Worm (Caenorhabditis elegans) whole organism, young adult: ENCODE data around the gene bath-38.

Experiments used
- B0019.2 ChIP-seq: fragments of 200-800 bp; sonication (Bioruptor generic); conservative IDR thresholded peaks from 2 replicates; pipeline ENCODE4 v1.3.6; 2022; ENCODE audit warnings: missing genetic modification reagents, missing genetic modification characterization, missing compliant biosample characterization
- B0336.3 ChIP-seq: fragments of 200-800 bp; sonication (Bioruptor generic); IDR thresholded peaks from 2 replicates; pipeline ENCODE4 v1.3.6; 2022; ENCODE audit warnings: missing genetic modification characterization, missing compliant biosample characterization
- F37B4.10 ChIP-seq: fragments of 200-800 bp; sonication (Bioruptor generic); IDR thresholded peaks from 2 replicates; pipeline ENCODE4 v1.3.6; 2022; ENCODE audit warnings: missing genetic modification characterization, missing compliant biosample characterization
- F57A8.1 ChIP-seq: fragments of 200-800 bp; sonication (Bioruptor generic); optimal IDR thresholded peaks from 2 replicates; lab custom pipeline; 2018; ENCODE audit warnings: mild to moderate bottlenecking, missing genetic modification characterization, moderate library complexity, missing compliant biosample characterization
- K12H6.12 ChIP-seq: fragments of 200-800 bp; sonication (Bioruptor generic); optimal IDR thresholded peaks from 2 replicates; lab custom pipeline; 2018; ENCODE audit warnings: mild to moderate bottlenecking, missing genetic modification characterization, missing compliant biosample characterization
- Y53G8AR.9 ChIP-seq: fragments of 200-800 bp; sonication (Bioruptor generic); conservative IDR thresholded peaks from 2 replicates; pipeline ENCODE4 v1.3.6; 2022; ENCODE audit warnings: missing genetic modification reagents, missing genetic modification characterization, missing compliant biosample characterization
- aptf-2 ChIP-seq: fragments of 200-800 bp; sonication (Bioruptor generic); conservative IDR thresholded peaks from 2 replicates; pipeline ENCODE4 v1.3.6; 2022; ENCODE audit warnings: missing genetic modification reagents, missing genetic modification characterization, missing compliant biosample characterization
- attf-3 ChIP-seq: fragments of 200-800 bp; sonication (Bioruptor generic); conservative IDR thresholded peaks from 2 replicates; pipeline ENCODE4 v1.3.6; 2022; ENCODE audit warnings: missing genetic modification reagents, missing genetic modification characterization, missing compliant biosample characterization
- bed-2 ChIP-seq: fragments of 200-800 bp; sonication (Bioruptor generic); IDR thresholded peaks from 2 replicates; pipeline ENCODE4 v1.3.6; 2022; ENCODE audit warnings: missing genetic modification reagents, missing genetic modification characterization, missing compliant biosample characterization
- ccch-3 ChIP-seq: fragments of 200-800 bp; sonication (Bioruptor generic); optimal IDR thresholded peaks from 2 replicates; lab custom pipeline; 2018; ENCODE audit warnings: mild to moderate bottlenecking, missing genetic modification characterization, missing compliant biosample characterization
- cebp-2 ChIP-seq: fragments of 200-800 bp; sonication (Bioruptor generic); IDR thresholded peaks from 2 replicates; pipeline ENCODE4 v1.3.6; 2022; ENCODE audit warnings: missing genetic modification characterization, missing compliant biosample characterization
- ceh-79 ChIP-seq: sonication (generic microtip); optimal IDR thresholded peaks from 2 replicates; lab custom pipeline; 2017; ENCODE audit warnings: mild to moderate bottlenecking, missing genetic modification characterization, missing compliant biosample characterization
- chd-7 ChIP-seq: sonication (generic microtip); optimal IDR thresholded peaks from 2 replicates; lab custom pipeline; 2016; ENCODE audit warnings: mild to moderate bottlenecking, missing genetic modification characterization, moderate library complexity, missing compliant biosample characterization
- die-1 ChIP-seq: sonication (generic microtip); optimal IDR thresholded peaks from 2 replicates; lab custom pipeline; 2016; ENCODE audit warnings: missing genotype, mild to moderate bottlenecking, missing genetic modification characterization, missing compliant biosample characterization
- efl-1 ChIP-seq: fragments of 150-350 bp; optimal IDR thresholded peaks from 2 replicates; lab custom pipeline; 2014; ENCODE audit warnings: missing biosample characterization, missing genetic modification reagents, missing genetic modification characterization
- ets-4 ChIP-seq: fragments of 200-800 bp; sonication (Bioruptor generic); optimal IDR thresholded peaks from 2 replicates; lab custom pipeline; 2018; ENCODE audit warnings: mild to moderate bottlenecking, missing genetic modification characterization, missing compliant biosample characterization
- hmg-1.2 ChIP-seq: fragments of 200-800 bp; sonication (Bioruptor generic); IDR thresholded peaks from 2 replicates; pipeline ENCODE4 v1.3.6; 2022; ENCODE audit warnings: missing genetic modification reagents, missing genetic modification characterization, missing compliant biosample characterization
- hmg-20 ChIP-seq: fragments of 200-800 bp; sonication (Bioruptor generic); IDR thresholded peaks from 2 replicates; pipeline ENCODE4 v1.3.6; 2022; ENCODE audit warnings: missing genetic modification reagents, missing genetic modification characterization, missing compliant biosample characterization
- hsf-1 ChIP-seq: fragments of 200-800 bp; sonication (Bioruptor generic); IDR thresholded peaks from 2 replicates; pipeline ENCODE4 v1.3.6; 2022; ENCODE audit warnings: missing genetic modification reagents, missing genetic modification characterization, missing compliant biosample characterization
- lag-1 ChIP-seq: fragments of 200-800 bp; sonication (Bioruptor generic); IDR thresholded peaks from 2 replicates; pipeline ENCODE4 v1.3.6; 2022; ENCODE audit warnings: missing genetic modification reagents, missing genetic modification characterization, missing compliant biosample characterization
- let-526 ChIP-seq: fragments of 200-800 bp; sonication (Bioruptor generic); IDR thresholded peaks from 2 replicates; pipeline ENCODE4 v1.3.6; 2022; ENCODE audit warnings: missing genetic modification reagents, missing genetic modification characterization, missing compliant biosample characterization
- lsy-27 ChIP-seq: sonication (generic microtip); optimal IDR thresholded peaks from 2 replicates; lab custom pipeline; 2017; ENCODE audit warnings: missing genetic modification characterization, mild to moderate bottlenecking, missing compliant biosample characterization, antibody characterized with exemption, missing genotype, borderline replicate concordance; ENCODE audit not compliant: insufficient read depth
- madf-10 ChIP-seq: sonication (generic microtip); optimal IDR thresholded peaks from 2 replicates; lab custom pipeline; 2016; ENCODE audit warnings: mild to moderate bottlenecking, missing genetic modification characterization, missing compliant biosample characterization
- nhr-27 ChIP-seq: fragments of 200-800 bp; sonication (Bioruptor generic); optimal IDR thresholded peaks from 2 replicates; lab custom pipeline; 2018; ENCODE audit warnings: mild to moderate bottlenecking, missing genetic modification characterization, moderate library complexity, missing compliant biosample characterization
- nhr-80 ChIP-seq: sonication (generic microtip); optimal IDR thresholded peaks from 2 replicates; lab custom pipeline; 2016; ENCODE audit warnings: missing genetic modification characterization, missing compliant biosample characterization
- pha-4 ChIP-seq: fragments of 150-350 bp; sonication (generic microtip); optimal IDR thresholded peaks from 2 replicates; lab custom pipeline; 2014; ENCODE audit warnings: missing biosample characterization, missing genetic modification reagents, missing genetic modification characterization
- sea-2 ChIP-seq: fragments of 200-800 bp; sonication (Bioruptor generic); IDR thresholded peaks from 2 replicates; pipeline ENCODE4 v1.3.6; 2022; ENCODE audit warnings: missing genetic modification characterization, missing compliant biosample characterization
- snpc-4 ChIP-seq, 5 experiments: fragments of 150-350 bp in 1 of 5; sonication (generic microtip) in 4 of 5; optimal IDR thresholded peaks; 2 replicates each; lab custom pipeline; 2014 to 2018; ENCODE audit warnings: missing genetic modification characterization in 5 of 5, missing biosample characterization in 3 of 5, antibody characterized with exemption in 2 of 5, mild to moderate bottlenecking in 2 of 5, missing compliant biosample characterization in 2 of 5, missing genotype in 2 of 5, moderate library complexity in 2 of 5, missing genetic modification reagents in 1 of 5
- xnd-1 ChIP-seq: sonication (generic microtip); optimal IDR thresholded peaks from 2 replicates; lab custom pipeline; 2016; ENCODE audit warnings: missing genotype, missing genetic modification reagents, missing genetic modification characterization, missing compliant biosample characterization
- zfh-2 ChIP-seq: fragments of 200-800 bp; sonication (Bioruptor generic); conservative IDR thresholded peaks from 2 replicates; pipeline ENCODE4 v1.3.6; 2022; ENCODE audit warnings: missing genetic modification reagents, missing genetic modification characterization, missing compliant biosample characterization
- zim-3 ChIP-seq: sonication (generic microtip); optimal IDR thresholded peaks from 2 replicates; lab custom pipeline; 2017; ENCODE audit warnings: mild to moderate bottlenecking, missing genetic modification characterization, moderate library complexity, missing compliant biosample characterization
- ztf-18 ChIP-seq: sonication (generic microtip); optimal IDR thresholded peaks from 2 replicates; lab custom pipeline; 2016; ENCODE audit warnings: missing genotype, mild to moderate bottlenecking, missing genetic modification characterization, missing compliant biosample characterization
- ztf-26 ChIP-seq: sonication (generic microtip); optimal IDR thresholded peaks from 2 replicates; lab custom pipeline; 2017; ENCODE audit warnings: missing genetic modification characterization, missing compliant biosample characterization
- ztf-6 ChIP-seq: fragments of 200-800 bp; sonication (Bioruptor generic); IDR thresholded peaks from 2 replicates; pipeline ENCODE4 v1.3.6; 2022; ENCODE audit warnings: missing genetic modification reagents, missing genetic modification characterization, missing compliant biosample characterization

The bath-38 gene

ce11 chrII:10073986-10074385 is 28.9 kb upstream of the bath-38 start (continued):
- TF ChIP-seq snpc-4 (GFP tag; optimal IDR thresholded peaks at IDR 0.05; lab: Kevin White, UChicago) (no peak), snpc-4 (tag; optimal IDR thresholded peaks at IDR 0.05; lab: Kevin White, UChicago) (no peak), lsy-27 (no peak), bed-2 (GFP tag; lab: Robert Waterston, UW) (no peak), Y53G8AR.9 (GFP tag; lab: Robert Waterston, UW) (no peak)

DNA sequence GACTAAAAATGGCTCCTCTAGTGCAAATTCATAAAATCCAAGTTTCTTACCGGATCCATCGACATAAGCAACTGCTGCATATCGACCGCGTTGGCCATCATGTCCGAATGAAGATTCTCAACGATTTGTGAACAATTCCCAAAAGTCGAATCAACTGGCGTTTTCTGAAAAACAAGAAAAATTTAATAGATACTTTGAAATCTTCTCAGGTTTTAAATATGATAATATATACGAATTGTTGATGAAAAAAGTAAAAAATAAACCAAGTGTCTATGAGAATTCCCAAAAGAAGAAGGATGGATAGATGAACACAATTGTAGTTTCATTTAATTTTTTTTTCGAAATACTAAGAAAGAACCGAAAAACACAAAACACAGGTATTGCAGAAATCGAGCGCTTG is 22.7 kb upstream of the bath-38 start, which contains the start of gene die-1:
die-1 (minus strand) TSS at position 101 of the 400 bp plus-strand sequence.
- TF ChIP-seq ets-4 (GFP tag; lab: Kevin White, UChicago): no peak
- no peak for TF ChIP-seq zim-3
- TF ChIP-seq B0336.3 (GFP tag; lab: Robert Waterston, UW): no peak
- no peak for TF ChIP-seq F37B4.10 (GFP tag; lab: Robert Waterston, UW)
- no peak for TF ChIP-seq madf-10 (tag; lab: Kevin White, UChicago)
- no peak for TF ChIP-seq hsf-1 (GFP tag; lab: Robert Waterston, UW)
- TF ChIP-seq ztf-18 (tag; lab: Kevin White, UChicago): no peak
- TF ChIP-seq nhr-80: no peak
- TF ChIP-seq cebp-2: no peak
- no peak for TF ChIP-seq hmg-20 (GFP tag; lab: Robert Waterston, UW)
- no peak for TF ChIP-seq chd-7
- TF ChIP-seq ztf-6 (GFP tag; lab: Robert Waterston, UW): no peak
- TF ChIP-seq let-526 (GFP tag; lab: Robert Waterston, UW): no peak
- TF ChIP-seq K12H6.12: no peak
- no peak for TF ChIP-seq F57A8.1 (GFP tag; lab: Kevin White, UChicago)
- TF ChIP-seq ccch-3: no peak
- TF ChIP-seq bed-2 (GFP tag; lab: Robert Waterston, UW): no peak
- TF ChIP-seq ceh-79 (tag; lab: Kevin White, UChicago): no peak
- TF ChIP-seq die-1: no peak
- TF ChIP-seq nhr-27 (tag; lab: Kevin White, UChicago): no peak
- TF ChIP-seq, all 124 proteins: peak for 0

- TF ChIP-seq efl-1 (GFP tag; lab: Kevin White, UChicago) (peak; percentile 30), attf-3 (GFP tag; lab: Robert Waterston, UW) (no peak), ztf-26 (tag; lab: Kevin White, UChicago) (no peak), aptf-2 (GFP tag; lab: Robert Waterston, UW) (peak; percentile 94), hmg-1.2 (GFP tag; lab: Robert Waterston, UW) (peak; percentile 56)
Measured at ce11 chrII:10065472-10065871, 20.4 kb upstream of the bath-38 start.

DNA sequence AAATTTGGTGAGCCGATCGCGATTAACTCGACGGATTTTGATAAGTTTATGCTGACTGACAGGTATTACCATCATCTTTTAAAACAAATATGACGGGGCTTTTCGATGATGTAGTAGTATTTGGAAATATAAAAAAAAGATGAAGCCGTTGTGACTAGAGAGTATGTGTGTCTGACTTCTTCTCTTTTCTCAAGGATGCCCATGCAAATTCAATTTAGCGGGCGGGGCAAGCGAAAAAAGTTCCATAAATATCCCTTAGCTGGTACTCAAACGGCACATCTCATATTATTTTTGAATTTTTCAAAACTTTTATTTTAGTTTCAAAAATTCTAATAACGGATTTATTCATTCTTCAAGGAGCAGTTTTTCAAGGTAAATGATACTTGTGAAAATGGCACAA is 15.4 kb upstream of the bath-38 start, which contains the start of gene stg-1:
stg-1 (minus strand) TSS at position 153 of the 400 bp plus-strand sequence.
- TF ChIP-seq sea-2 (GFP tag; lab: Robert Waterston, UW): no peak
- TF ChIP-seq zfh-2 (GFP tag; lab: Robert Waterston, UW): no peak
- TF ChIP-seq lag-1 (GFP tag; lab: Robert Waterston, UW): no peak
- TF ChIP-seq pha-4 (tag; lab: Kevin White, UChicago): no peak
- no peak for TF ChIP-seq B0019.2
- no peak for TF ChIP-seq xnd-1 (tag; lab: Kevin White, UChicago)
